Fruit fly (Drosophila melanogaster) whole organism, adult: Measurements from ENCODE around the gene CG31800.

Source experiments
- CG11617 ChIP-seq: fragments of 200-800 bp; sonication (Bioruptor generic); optimal IDR thresholded peaks from 2 replicates; lab custom pipeline; 2017; ENCODE audit warnings: mild to moderate bottlenecking, missing biosample characterization, missing genetic modification reagents, missing genetic modification characterization
- CG12768 ChIP-seq: fragments of 200-800 bp; sonication (Bioruptor generic); optimal IDR thresholded peaks from 2 replicates; lab custom pipeline; 2017; ENCODE audit warnings: missing biosample characterization, missing genetic modification characterization, mild to moderate bottlenecking, moderate library complexity, missing genetic modification reagents
- CG33017 ChIP-seq: fragments of 200-800 bp; sonication (Bioruptor generic); optimal IDR thresholded peaks from 2 replicates; lab custom pipeline; 2018; ENCODE audit warnings: missing biosample characterization, mild to moderate bottlenecking, missing genetic modification characterization, moderate library complexity
- CG7101 ChIP-seq: fragments of 200-800 bp; sonication (Bioruptor generic); optimal IDR thresholded peaks from 2 replicates; lab custom pipeline; 2018; ENCODE audit warnings: missing biosample characterization, mild to moderate bottlenecking, missing genetic modification characterization, moderate library complexity
- Hr96 ChIP-seq: fragments of 200-800 bp; sonication (Bioruptor generic); optimal IDR thresholded peaks from 2 replicates; lab custom pipeline; 2016; ENCODE audit warnings: missing biosample characterization, missing genetic modification characterization
- cic ChIP-seq: fragments of 200-800 bp; sonication (Bioruptor generic); optimal IDR thresholded peaks from 2 replicates; lab custom pipeline; 2017; ENCODE audit warnings: missing biosample characterization, mild to moderate bottlenecking, missing genetic modification characterization, moderate library complexity
- cnc ChIP-seq, 2 experiments: fragments of >200 bp; optimal IDR thresholded peaks; 2 replicates each; lab custom pipeline; 2017
- kay ChIP-seq: fragments of 200-800 bp; sonication (Bioruptor generic); peaks from one replicate; lab custom pipeline; 2016; ENCODE audit warnings: missing biosample characterization, missing genetic modification characterization, borderline replicate concordance
- ovo ChIP-seq: fragments of 200-800 bp; sonication (Bioruptor generic); optimal IDR thresholded peaks from 2 replicates; lab custom pipeline; 2016; ENCODE audit warnings: missing biosample characterization, missing genetic modification characterization
- pad ChIP-seq: fragments of 200-800 bp; sonication (Bioruptor generic); optimal IDR thresholded peaks from 3 replicates; lab custom pipeline; 2017; ENCODE audit warnings: missing biosample characterization, missing genetic modification characterization, mild to moderate bottlenecking, moderate library complexity, missing genetic modification reagents

- TF ChIP-seq kay (GFP tag; lab: Kevin White, UChicago) (no peak), CG11617 (GFP tag; lab: Kevin White, UChicago) (no peak), cic (GFP tag; lab: Kevin White, UChicago) (no peak), pad (GFP tag; lab: Kevin White, UChicago) (no peak), CG12768 (GFP tag; lab: Kevin White, UChicago) (no peak), Hr96 (GFP tag; lab: Kevin White, UChicago) (no peak), CG33017 (tag; lab: Kevin White, UChicago) (no peak), CG7101 (tag; lab: Kevin White, UChicago) (no peak), ovo (no peak), cnc (optimal IDR thresholded peaks at IDR 0.05; lab: Kevin White, UChicago) (no peak)
These were observed 37.2 kb downstream of the CG31800 start, which contains the start of gene CG31792 for dm6 chr2L:18997148-18997547.
